Worm (Caenorhabditis elegans) whole organism, young adult: Measurements from ENCODE around the gene Y75B8A.31.

Experiments
- B0035.1 ChIP-seq: sonication (generic microtip); optimal IDR thresholded peaks from 2 replicates; lab custom pipeline; 2016; ENCODE audit warnings: missing genetic modification characterization, mild to moderate bottlenecking, missing compliant biosample characterization, missing genotype, missing genetic modification reagents
- F23B12.7 ChIP-seq: sonication (generic microtip); optimal IDR thresholded peaks from 2 replicates; lab custom pipeline; 2017; ENCODE audit warnings: missing genetic modification characterization, mild to moderate bottlenecking, missing compliant biosample characterization, antibody characterized with exemption, moderate library complexity; ENCODE audit not compliant: insufficient read depth
- F33H1.4 ChIP-seq: fragments of 200-800 bp; sonication (Bioruptor generic); IDR thresholded peaks from 2 replicates; pipeline ENCODE4 v1.3.6; 2022; ENCODE audit warnings: missing genetic modification reagents, missing genetic modification characterization, missing compliant biosample characterization
- F57A8.1 ChIP-seq: fragments of 200-800 bp; sonication (Bioruptor generic); optimal IDR thresholded peaks from 2 replicates; lab custom pipeline; 2018; ENCODE audit warnings: mild to moderate bottlenecking, missing genetic modification characterization, moderate library complexity, missing compliant biosample characterization
- K11D2.4 ChIP-seq: fragments of 200-800 bp; sonication (Bioruptor generic); IDR thresholded peaks from 2 replicates; pipeline ENCODE4 v1.3.6; 2022; ENCODE audit warnings: missing genetic modification reagents, missing genetic modification characterization, missing compliant biosample characterization
- Y79H2A.3 ChIP-seq: fragments of 200-800 bp; sonication (Bioruptor generic); conservative IDR thresholded peaks from 2 replicates; pipeline ENCODE4 v1.3.6; 2022; ENCODE audit warnings: missing genetic modification reagents, missing genetic modification characterization, missing compliant biosample characterization
- akir-1 ChIP-seq: fragments of 200-800 bp; sonication (Bioruptor generic); optimal IDR thresholded peaks from 2 replicates; lab custom pipeline; 2018; ENCODE audit warnings: mild to moderate bottlenecking, missing genetic modification characterization, moderate library complexity, missing compliant biosample characterization
- bed-2 ChIP-seq: fragments of 200-800 bp; sonication (Bioruptor generic); IDR thresholded peaks from 2 replicates; pipeline ENCODE4 v1.3.6; 2022; ENCODE audit warnings: missing genetic modification reagents, missing genetic modification characterization, missing compliant biosample characterization
- ccch-3 ChIP-seq: fragments of 200-800 bp; sonication (Bioruptor generic); optimal IDR thresholded peaks from 2 replicates; lab custom pipeline; 2018; ENCODE audit warnings: mild to moderate bottlenecking, missing genetic modification characterization, missing compliant biosample characterization
- cebp-1 ChIP-seq, 2 experiments: fragments of 200-800 bp in 1 of 2; sonication (Bioruptor generic) in 1 of 2; sonication (generic microtip) in 1 of 2; IDR thresholded peaks in 1 of 2; optimal IDR thresholded peaks in 1 of 2; 2 replicates each; pipeline versions ENCODE4 v1.3.6 to Lab custom; 2017 to 2022; ENCODE audit warnings: missing compliant biosample characterization in 2 of 2, missing genetic modification characterization in 2 of 2, mild to moderate bottlenecking in 1 of 2, missing genetic modification reagents in 1 of 2, moderate library complexity in 1 of 2
- cebp-2 ChIP-seq: fragments of 200-800 bp; sonication (Bioruptor generic); IDR thresholded peaks from 2 replicates; pipeline ENCODE4 v1.3.6; 2022; ENCODE audit warnings: missing genetic modification characterization, missing compliant biosample characterization
- ceh-27 ChIP-seq: fragments of 200-800 bp; sonication (Bioruptor generic); optimal IDR thresholded peaks from 2 replicates; lab custom pipeline; 2018; ENCODE audit warnings: mild to moderate bottlenecking, missing genetic modification characterization, moderate library complexity, missing compliant biosample characterization
- ceh-40 ChIP-seq: fragments of 200-800 bp; sonication (Bioruptor generic); IDR thresholded peaks from 2 replicates; pipeline ENCODE4 v1.3.6; 2022; ENCODE audit warnings: missing genetic modification characterization, missing compliant biosample characterization
- ceh-79 ChIP-seq: sonication (generic microtip); optimal IDR thresholded peaks from 2 replicates; lab custom pipeline; 2017; ENCODE audit warnings: mild to moderate bottlenecking, missing genetic modification characterization, missing compliant biosample characterization
- dox-1 ChIP-seq: fragments of 200-800 bp; sonication (Bioruptor generic); IDR thresholded peaks from 2 replicates; pipeline ENCODE4 v1.3.6; 2022; ENCODE audit warnings: missing genetic modification reagents, missing genetic modification characterization, missing compliant biosample characterization
- efl-1 ChIP-seq: fragments of 150-350 bp; optimal IDR thresholded peaks from 2 replicates; lab custom pipeline; 2014; ENCODE audit warnings: missing biosample characterization, missing genetic modification reagents, missing genetic modification characterization
- egl-44 ChIP-seq: fragments of 200-800 bp; sonication (Bioruptor generic); IDR thresholded peaks from 2 replicates; pipeline ENCODE4 v1.3.6; 2022; ENCODE audit warnings: missing genetic modification reagents, missing genetic modification characterization, missing compliant biosample characterization
- gei-17 ChIP-seq: fragments of 200-800 bp; sonication (Bioruptor generic); optimal IDR thresholded peaks from 2 replicates; lab custom pipeline; 2018; ENCODE audit warnings: mild to moderate bottlenecking, missing genetic modification characterization, missing compliant biosample characterization
- hlh-12 ChIP-seq: sonication (generic microtip); optimal IDR thresholded peaks from 2 replicates; lab custom pipeline; 2016; ENCODE audit warnings: missing genetic modification characterization, missing compliant biosample characterization
- hlh-26 ChIP-seq: fragments of 200-800 bp; sonication (Bioruptor generic); conservative IDR thresholded peaks from 2 replicates; pipeline ENCODE4 v1.3.6; 2022; ENCODE audit warnings: missing genetic modification reagents, missing genetic modification characterization, missing compliant biosample characterization
- hmg-1.2 ChIP-seq: fragments of 200-800 bp; sonication (Bioruptor generic); IDR thresholded peaks from 2 replicates; pipeline ENCODE4 v1.3.6; 2022; ENCODE audit warnings: missing genetic modification reagents, missing genetic modification characterization, missing compliant biosample characterization
- hsf-1 ChIP-seq: fragments of 200-800 bp; sonication (Bioruptor generic); IDR thresholded peaks from 2 replicates; pipeline ENCODE4 v1.3.6; 2022; ENCODE audit warnings: missing genetic modification reagents, missing genetic modification characterization, missing compliant biosample characterization
- lag-1 ChIP-seq: fragments of 200-800 bp; sonication (Bioruptor generic); IDR thresholded peaks from 2 replicates; pipeline ENCODE4 v1.3.6; 2022; ENCODE audit warnings: missing genetic modification reagents, missing genetic modification characterization, missing compliant biosample characterization
- lin-35 ChIP-seq, 3 experiments: fragments of 150-350 bp in 2 of 3; sonication (generic microtip) in 1 of 3; optimal IDR thresholded peaks; 2 replicates each; lab custom pipeline; 2014 to 2018; ENCODE audit warnings: missing biosample characterization in 3 of 3, missing genetic modification characterization in 3 of 3, missing genetic modification reagents in 3 of 3
- lin-40 ChIP-seq: sonication (generic microtip); optimal IDR thresholded peaks from 2 replicates; lab custom pipeline; 2016; ENCODE audit warnings: missing genetic modification characterization, mild to moderate bottlenecking, missing compliant biosample characterization, missing genotype, missing genetic modification reagents
- lin-54 ChIP-seq: fragments of 200-800 bp; sonication (Bioruptor generic); optimal IDR thresholded peaks from 2 replicates; lab custom pipeline; 2018; ENCODE audit warnings: mild to moderate bottlenecking, missing genetic modification characterization, missing compliant biosample characterization
- madf-6 ChIP-seq: fragments of 200-800 bp; sonication (Bioruptor generic); IDR thresholded peaks from 2 replicates; pipeline ENCODE4 v1.3.6; 2022; ENCODE audit warnings: missing genetic modification reagents, missing genetic modification characterization, missing compliant biosample characterization
- madf-8 ChIP-seq: fragments of 200-800 bp; sonication (Bioruptor generic); conservative IDR thresholded peaks from 2 replicates; pipeline ENCODE4 v1.3.6; 2022; ENCODE audit warnings: missing genetic modification reagents, missing genetic modification characterization, missing compliant biosample characterization
- mcd-1 ChIP-seq: fragments of 200-800 bp; sonication (Bioruptor generic); IDR thresholded peaks from 2 replicates; pipeline ENCODE4 v1.3.6; 2022; ENCODE audit warnings: missing genetic modification reagents, missing genetic modification characterization, missing compliant biosample characterization
- nfyb-1 ChIP-seq: fragments of 200-800 bp; sonication (Bioruptor generic); IDR thresholded peaks from 2 replicates; pipeline ENCODE4 v1.3.6; 2022; ENCODE audit warnings: missing genetic modification reagents, missing genetic modification characterization, missing compliant biosample characterization
- pbrm-1 ChIP-seq: fragments of 200-800 bp; sonication (Bioruptor generic); IDR thresholded peaks from 2 replicates; pipeline ENCODE4 v1.3.6; 2022; ENCODE audit warnings: missing genetic modification reagents, missing genetic modification characterization, missing compliant biosample characterization
- repo-1 ChIP-seq: sonication (generic microtip); optimal IDR thresholded peaks from 2 replicates; lab custom pipeline; 2017; ENCODE audit warnings: mild to moderate bottlenecking, missing genetic modification characterization, missing compliant biosample characterization
- sdz-38 ChIP-seq: sonication (generic microtip); optimal IDR thresholded peaks from 2 replicates; lab custom pipeline; 2016; ENCODE audit warnings: missing genotype, missing genetic modification characterization, missing compliant biosample characterization
- snpc-1.1 ChIP-seq: sonication (generic microtip); optimal IDR thresholded peaks from 2 replicates; lab custom pipeline; 2017; ENCODE audit warnings: missing genetic modification characterization, mild to moderate bottlenecking, missing compliant biosample characterization, antibody characterized with exemption, moderate library complexity, missing genotype, missing genetic modification reagents; ENCODE audit not compliant: insufficient read depth
- snpc-3.4 ChIP-seq: sonication (generic microtip); optimal IDR thresholded peaks from 2 replicates; lab custom pipeline; 2017; ENCODE audit warnings: missing genetic modification characterization, mild to moderate bottlenecking, missing compliant biosample characterization, antibody characterized with exemption, moderate library complexity, missing genotype, missing genetic modification reagents
- snpc-4 ChIP-seq, 5 experiments: fragments of 150-350 bp in 1 of 5; sonication (generic microtip) in 4 of 5; optimal IDR thresholded peaks; 2 replicates each; lab custom pipeline; 2014 to 2018; ENCODE audit warnings: missing genetic modification characterization in 5 of 5, missing biosample characterization in 3 of 5, antibody characterized with exemption in 2 of 5, mild to moderate bottlenecking in 2 of 5, missing compliant biosample characterization in 2 of 5, missing genotype in 2 of 5, moderate library complexity in 2 of 5, missing genetic modification reagents in 1 of 5
- tbp1 ChIP-seq: fragments of 200-800 bp; sonication (Bioruptor generic); optimal IDR thresholded peaks from 2 replicates; lab custom pipeline; 2018; ENCODE audit warnings: mild to moderate bottlenecking, missing genetic modification characterization, missing compliant biosample characterization
- tlf-1 ChIP-seq: fragments of 200-800 bp; sonication (Bioruptor generic); optimal IDR thresholded peaks from 2 replicates; lab custom pipeline; 2018; ENCODE audit warnings: mild to moderate bottlenecking, missing genetic modification characterization, missing compliant biosample characterization
- zfh-2 ChIP-seq: fragments of 200-800 bp; sonication (Bioruptor generic); conservative IDR thresholded peaks from 2 replicates; pipeline ENCODE4 v1.3.6; 2022; ENCODE audit warnings: missing genetic modification reagents, missing genetic modification characterization, missing compliant biosample characterization
- ztf-25 ChIP-seq: fragments of 200-800 bp; sonication (Bioruptor generic); IDR thresholded peaks from 2 replicates; pipeline ENCODE4 v1.3.6; 2022; ENCODE audit warnings: missing genetic modification reagents, missing genetic modification characterization, missing compliant biosample characterization

The Y75B8A.31 gene

ce11 chrIII:12368462-12369306 is 17.2 kb downstream of the Y75B8A.31 start, which contains the start of gene his-72 (continued):
- no peak for TF ChIP-seq lag-1 (GFP tag; lab: Robert Waterston, UW)
- TF ChIP-seq egl-44: no peak
- no peak for TF ChIP-seq hlh-12

- TF ChIP-seq gei-17 (GFP tag; lab: Kevin White, UChicago) (no peak), efl-1 (GFP tag; lab: Kevin White, UChicago) (peak; percentile 26), cebp-2 (GFP tag; lab: Robert Waterston, UW) (no peak), lin-54 (peak; percentile 22), cebp-1 (GFP tag; IDR thresholded peaks at IDR 0.05; lab: Robert Waterston, UW) (no peak), cebp-1 (tag; optimal IDR thresholded peaks at IDR 0.05; lab: Kevin White, UChicago) (peak; percentile 2), ceh-27 (GFP tag; lab: Kevin White, UChicago) (peak; percentile 6), mcd-1 (GFP tag; lab: Robert Waterston, UW) (peak; percentile 42), hmg-1.2 (peak; percentile 97), pbrm-1 (GFP tag; lab: Robert Waterston, UW) (peak; percentile 72)
Measured at ce11 chrIII:12369476-12369875, 18.0 kb downstream of the Y75B8A.31 start.

- peak; percentile 18 for TF ChIP-seq tbp1 (GFP tag; lab: Kevin White, UChicago)
- TF ChIP-seq F33H1.4 (GFP tag; lab: Robert Waterston, UW): 0 out of 2 replicates have a peak, but pooled peaks have one; percentile 28
- no peak for TF ChIP-seq B0035.1
- no peak for TF ChIP-seq ztf-25 (GFP tag; lab: Robert Waterston, UW)
- peak; percentile 76 for TF ChIP-seq madf-6 (GFP tag; lab: Robert Waterston, UW)
- peak; percentile 5 for TF ChIP-seq snpc-4 (GFP tag; optimal IDR thresholded peaks at IDR 0.05; lab: Kevin White, UChicago)
- no peak for TF ChIP-seq snpc-4 (tag; optimal IDR thresholded peaks at IDR 0.05; lab: Kevin White, UChicago)
- no peak for TF ChIP-seq ceh-79
- TF ChIP-seq hlh-12: no peak
- TF ChIP-seq madf-8 (GFP tag; lab: Robert Waterston, UW): no peak
- peak in 1 of 3 experiments; percentile 45 for TF ChIP-seq lin-35 (GFP tag; optimal IDR thresholded peaks at IDR 0.05; lab: Kevin White, UChicago)
- no peak for TF ChIP-seq repo-1 (tag; lab: Kevin White, UChicago)
- TF ChIP-seq hlh-26: no peak
- no peak for TF ChIP-seq akir-1
- no peak for TF ChIP-seq Y79H2A.3
- no peak for TF ChIP-seq zfh-2 (GFP tag; lab: Robert Waterston, UW)
- TF ChIP-seq cebp-1 (GFP tag; IDR thresholded peaks at IDR 0.05; lab: Robert Waterston, UW): no peak
- TF ChIP-seq cebp-1 (tag; optimal IDR thresholded peaks at IDR 0.05; lab: Kevin White, UChicago): peak; percentile 30
- no peak for TF ChIP-seq K11D2.4 (GFP tag; lab: Robert Waterston, UW)
- TF ChIP-seq F23B12.7 (tag; lab: Kevin White, UChicago): peak; percentile 44
- TF ChIP-seq lin-40 (tag; lab: Kevin White, UChicago): peak; percentile 29
- TF ChIP-seq dox-1 (GFP tag; lab: Robert Waterston, UW): no peak
- no peak for TF ChIP-seq bed-2 (GFP tag; lab: Robert Waterston, UW)
- TF ChIP-seq nfyb-1 (GFP tag; lab: Robert Waterston, UW): 0 out of 2 replicates have a peak, but pooled peaks have one; percentile 9
- no peak for TF ChIP-seq ceh-40 (GFP tag; lab: Robert Waterston, UW)
- no peak for TF ChIP-seq ceh-27 (GFP tag; lab: Kevin White, UChicago)
- no peak for TF ChIP-seq tlf-1 (GFP tag; lab: Kevin White, UChicago)
- TF ChIP-seq F57A8.1: no peak
- peak; percentile 50 for TF ChIP-seq snpc-3.4 (tag; lab: Kevin White, UChicago)
- no peak for TF ChIP-seq ccch-3 (GFP tag; lab: Kevin White, UChicago)
- TF ChIP-seq hsf-1: no peak
- no peak for TF ChIP-seq sdz-38 (tag; lab: Kevin White, UChicago)
- peak; percentile 21 for TF ChIP-seq snpc-1.1 (tag; lab: Kevin White, UChicago)
- 0 out of 2 replicates have a peak, but pooled peaks have one; percentile 39 for TF ChIP-seq pbrm-1 (GFP tag; lab: Robert Waterston, UW)
Measured at ce11 chrIII:12370011-12370506, 18.6 kb downstream of the Y75B8A.31 start, which contains the start of gene rpt-6. rpt-6 (plus strand) TSS chrIII:12370456.
